Worm (Caenorhabditis elegans) whole organism, L3 larva: ENCODE measurements around the gene C42C1.8.
"Not testable (repeated sequence)": the region's sequence is repeated elsewhere in the genome, so short reads cannot be mapped to it uniquely, and the experiment has no call there.

Experiments
- R02D3.7 ChIP-seq: fragments of 150-350 bp; optimal IDR thresholded peaks from 2 replicates; lab custom pipeline; 2014; ENCODE audit warnings: missing biosample characterization, missing genetic modification characterization
- ZK546.5 ChIP-seq: sonication (generic microtip); optimal IDR thresholded peaks from 2 replicates; lab custom pipeline; 2017; ENCODE audit warnings: missing biosample characterization, missing genetic modification characterization
- aly-2 ChIP-seq: fragments of 150-350 bp; optimal IDR thresholded peaks from 2 replicates; lab custom pipeline; 2014; ENCODE audit warnings: missing biosample characterization, missing genetic modification characterization
- ama-1 ChIP-seq: fragments of 150-350 bp; optimal IDR thresholded peaks from 2 replicates; lab custom pipeline; 2018
- ceh-16 ChIP-seq: sonication (generic microtip); optimal IDR thresholded peaks from 2 replicates; lab custom pipeline; 2017; ENCODE audit warnings: missing biosample characterization, missing genetic modification characterization
- ceh-82 ChIP-seq: fragments of 150-350 bp; optimal IDR thresholded peaks from 2 replicates; lab custom pipeline; 2014; ENCODE audit warnings: missing biosample characterization, missing genetic modification characterization
- ceh-9 ChIP-seq: sonication (generic microtip); optimal IDR thresholded peaks from 2 replicates; lab custom pipeline; 2018; ENCODE audit warnings: missing biosample characterization, missing genetic modification characterization
- egl-5 ChIP-seq: fragments of 150-350 bp; optimal IDR thresholded peaks from 2 replicates; lab custom pipeline; 2017; ENCODE audit warnings: missing biosample characterization, missing genetic modification reagents, missing genetic modification characterization, inconsistent platforms
- elt-1 ChIP-seq: fragments of 150-350 bp; optimal IDR thresholded peaks from 2 replicates; lab custom pipeline; 2014; ENCODE audit warnings: missing biosample characterization, missing genetic modification characterization
- elt-2 ChIP-seq: sonication (generic microtip); optimal IDR thresholded peaks from 2 replicates; lab custom pipeline; 2016; ENCODE audit warnings: missing genetic modification reagents, mild to moderate bottlenecking, missing genetic modification characterization, missing compliant biosample characterization
- elt-3 ChIP-seq, 3 experiments: fragments of 150-350 bp in 1 of 3; sonication (generic microtip) in 2 of 3; optimal IDR thresholded peaks; 2 replicates in 2 of 3; 4 replicates in 1 of 3; lab custom pipeline; 2014 to 2017; ENCODE audit warnings: missing biosample characterization in 3 of 3, missing genetic modification characterization in 3 of 3
- eor-1 ChIP-seq, 2 experiments: fragments of 150-350 bp; optimal IDR thresholded peaks; 2 replicates each; lab custom pipeline; 2014 to 2018; ENCODE audit warnings: missing biosample characterization in 2 of 2, missing genetic modification characterization in 2 of 2
- fkh-10 ChIP-seq: sonication (generic microtip); optimal IDR thresholded peaks from 2 replicates; lab custom pipeline; 2017; ENCODE audit warnings: missing biosample characterization, missing genetic modification reagents, missing genetic modification characterization
- fkh-2 ChIP-seq: fragments of 150-350 bp; optimal IDR thresholded peaks from 2 replicates; lab custom pipeline; 2014; ENCODE audit warnings: missing biosample characterization, missing genetic modification reagents, missing genetic modification characterization
- fos-1 ChIP-seq: fragments of 150-350 bp; optimal IDR thresholded peaks from 2 replicates; lab custom pipeline; 2014; ENCODE audit warnings: missing biosample characterization, missing genetic modification characterization
- hmg-11 ChIP-seq: sonication (generic microtip); optimal IDR thresholded peaks from 2 replicates; lab custom pipeline; 2016; ENCODE audit warnings: missing genetic modification characterization, missing compliant biosample characterization
- jun-1 ChIP-seq: fragments of 150-350 bp; optimal IDR thresholded peaks from 2 replicates; lab custom pipeline; 2014; ENCODE audit warnings: missing biosample characterization, missing genetic modification reagents, missing genetic modification characterization
- lin-15B ChIP-seq: fragments of 150-350 bp; optimal IDR thresholded peaks from 2 replicates; lab custom pipeline; 2014; ENCODE audit warnings: missing biosample characterization, missing genetic modification characterization
- lin-39 ChIP-seq: fragments of 150-350 bp; optimal IDR thresholded peaks from 2 replicates; lab custom pipeline; 2018; ENCODE audit warnings: missing biosample characterization, missing genetic modification reagents, missing genetic modification characterization
- lsy-12 ChIP-seq: sonication (generic microtip); optimal IDR thresholded peaks from 2 replicates; lab custom pipeline; 2016; ENCODE audit warnings: mild to moderate bottlenecking, missing genetic modification characterization, missing compliant biosample characterization
- mdl-1 ChIP-seq: fragments of 150-350 bp; optimal IDR thresholded peaks from 2 replicates; lab custom pipeline; 2014; ENCODE audit warnings: missing biosample characterization, missing genetic modification characterization
- mml-1 ChIP-seq: fragments of 150-350 bp; sonication (generic microtip); optimal IDR thresholded peaks from 3 replicates; lab custom pipeline; 2014; ENCODE audit warnings: missing biosample characterization, missing genetic modification characterization
- nfya-1 ChIP-seq: sonication (generic microtip); optimal IDR thresholded peaks from 2 replicates; lab custom pipeline; 2017; ENCODE audit warnings: missing genetic modification characterization, mild to moderate bottlenecking, missing compliant biosample characterization, antibody characterized with exemption, moderate library complexity; ENCODE audit not compliant: insufficient read depth
- nhr-11 ChIP-seq: fragments of 150-350 bp; optimal IDR thresholded peaks from 2 replicates; lab custom pipeline; 2014; ENCODE audit warnings: missing biosample characterization, missing genetic modification characterization
- nhr-23 ChIP-seq: fragments of 150-350 bp; optimal IDR thresholded peaks from 2 replicates; lab custom pipeline; 2014; ENCODE audit warnings: missing biosample characterization, missing genetic modification reagents, missing genetic modification characterization
- nhr-237 ChIP-seq: fragments of 150-350 bp; optimal IDR thresholded peaks from 2 replicates; lab custom pipeline; 2014; ENCODE audit warnings: missing biosample characterization, missing genetic modification characterization
- nhr-25 ChIP-seq: sonication (generic microtip); optimal IDR thresholded peaks from 2 replicates; lab custom pipeline; 2017; ENCODE audit warnings: missing biosample characterization, missing genetic modification characterization
- nhr-43 ChIP-seq: sonication (generic microtip); optimal IDR thresholded peaks from 2 replicates; lab custom pipeline; 2016; ENCODE audit warnings: mild to moderate bottlenecking, missing genetic modification characterization, missing compliant biosample characterization; ENCODE audit not compliant: poor library complexity, severe bottlenecking
- nhr-67 ChIP-seq: fragments of 150-350 bp; optimal IDR thresholded peaks from 2 replicates; lab custom pipeline; 2014; ENCODE audit warnings: missing biosample characterization, missing genetic modification characterization
- nhr-76 ChIP-seq: fragments of 150-350 bp; sonication (generic microtip); optimal IDR thresholded peaks from 5 replicates; lab custom pipeline; 2014; ENCODE audit warnings: missing biosample characterization, missing genetic modification characterization
- pha-4 ChIP-seq: fragments of 150-350 bp; optimal IDR thresholded peaks from 2 replicates; lab custom pipeline; 2014; ENCODE audit warnings: missing biosample characterization, missing genetic modification reagents, missing genetic modification characterization
- skn-1 ChIP-seq: fragments of 150-350 bp; optimal IDR thresholded peaks from 2 replicates; lab custom pipeline; 2014; ENCODE audit warnings: missing biosample characterization, missing genetic modification characterization
- snpc-4 ChIP-seq: fragments of 150-350 bp; optimal IDR thresholded peaks from 2 replicates; lab custom pipeline; 2014; ENCODE audit warnings: missing biosample characterization, missing genetic modification characterization
- tbx-2 ChIP-seq: sonication (generic microtip); optimal IDR thresholded peaks from 2 replicates; lab custom pipeline; 2016; ENCODE audit warnings: mild to moderate bottlenecking, missing genetic modification characterization, missing compliant biosample characterization
- unc-39 ChIP-seq: sonication (generic microtip); optimal IDR thresholded peaks from 4 replicates; lab custom pipeline; 2017; ENCODE audit warnings: missing biosample characterization, missing genetic modification characterization
- unc-62 ChIP-seq: fragments of 150-350 bp; sonication (generic microtip); optimal IDR thresholded peaks from 4 replicates; lab custom pipeline; 2014; ENCODE audit warnings: missing biosample characterization, missing genetic modification reagents, missing genetic modification characterization
- zag-1 ChIP-seq: fragments of 150-350 bp; optimal IDR thresholded peaks from 2 replicates; lab custom pipeline; 2014; ENCODE audit warnings: missing biosample characterization, missing genetic modification characterization
- ztf-4 ChIP-seq: fragments of 150-350 bp; optimal IDR thresholded peaks from 2 replicates; lab custom pipeline; 2014; ENCODE audit warnings: missing biosample characterization, missing genetic modification characterization

C42C1.8 gene

ce11 chrIV:12311597-12311996 lies 20.8 kb downstream of the C42C1.8 start, which contains the start of gene oac-58:
Gene oac-58 (minus strand): TSS chrIV:12311697.
- no peak for TF ChIP-seq ztf-4 (tag; lab: Kevin White, UChicago)
- TF ChIP-seq nhr-43 (tag; lab: Kevin White, UChicago), result no peak
- TF ChIP-seq pha-4 (tag; lab: Kevin White, UChicago), result no peak
- no peak for TF ChIP-seq zag-1 (tag; lab: Kevin White, UChicago)
- TF ChIP-seq nhr-11 (tag; lab: Kevin White, UChicago), result no peak
- no peak for TF ChIP-seq fkh-2 (tag; lab: Kevin White, UChicago)
- TF ChIP-seq fos-1 (tag; lab: Kevin White, UChicago), result no peak
- TF ChIP-seq jun-1 (tag; lab: Kevin White, UChicago), result no peak
- TF ChIP-seq elt-3 (tag; optimal IDR thresholded peaks at IDR 0.05; lab: Kevin White, UChicago), result no peak
- no peak for TF ChIP-seq ama-1 (lab: Kevin White, UChicago)
- no peak for TF ChIP-seq ceh-9 (tag; lab: Kevin White, UChicago)
- no peak for TF ChIP-seq nhr-237 (tag; lab: Kevin White, UChicago)
- no peak for TF ChIP-seq mml-1
- TF ChIP-seq nhr-76 (tag; lab: Kevin White, UChicago), result no peak
- TF ChIP-seq lin-15B (tag; lab: Kevin White, UChicago), result no peak
- no peak for TF ChIP-seq unc-62 (GFP tag; lab: Kevin White, UChicago)
- TF ChIP-seq ceh-16 (tag; lab: Kevin White, UChicago), result no peak
- no peak for TF ChIP-seq ZK546.5

ce11 chrIV:12326932-12327331 lies 36.1 kb downstream of the C42C1.8 start, which contains the start of gene F19B6.3:
Gene F19B6.3 (plus strand): TSS chrIV:12327232.
- not testable (repeated sequence) for TF ChIP-seq nfya-1 (tag; lab: Kevin White, UChicago); nhr-67 (tag; lab: Kevin White, UChicago); aly-2

- TF ChIP-seq mml-1 (no peak), jun-1 (tag; lab: Kevin White, UChicago) (no peak), zag-1 (tag; lab: Kevin White, UChicago) (no peak), eor-1 (tag; optimal IDR thresholded peaks at IDR 0.05; lab: Kevin White, UChicago) (no peak), nhr-23 (tag; lab: Kevin White, UChicago) (peak; percentile 51), ceh-9 (tag; lab: Kevin White, UChicago) (no peak), R02D3.7 (tag; lab: Kevin White, UChicago) (no peak), ceh-82 (tag; lab: Kevin White, UChicago) (no peak), elt-3 (tag; optimal IDR thresholded peaks at IDR 0.05; lab: Kevin White, UChicago) (no peak), nhr-25 (tag; lab: Kevin White, UChicago) (peak; percentile 25), lin-39 (tag; lab: Kevin White, UChicago) (no peak), aly-2 (no peak), skn-1 (tag; lab: Kevin White, UChicago) (peak; percentile 58), lin-15B (tag; lab: Kevin White, UChicago) (peak; percentile 7)
- TF ChIP-seq, all 47 proteins: peak for 4
Measured at ce11 chrIV:12330840-12331359, 40.1 kb downstream of the C42C1.8 start, which contains the start of gene ufd-1. Gene ufd-1 (minus strand): TSS chrIV:12330890.

- peak; percentile 27 for TF ChIP-seq elt-2 (tag; lab: Kevin White, UChicago)
- no peak for TF ChIP-seq ceh-16 (tag; lab: Kevin White, UChicago)
- TF ChIP-seq elt-1, result peak; percentile 36
Measured at ce11 chrIV:12334142-12334541, 43.3 kb downstream of the C42C1.8 start.

- TF ChIP-seq pha-4 (tag; lab: Kevin White, UChicago) (peak; percentile 36), nhr-23 (tag; lab: Kevin White, UChicago) (no peak), nfya-1 (tag; lab: Kevin White, UChicago) (peak; percentile 25), nhr-25 (tag; lab: Kevin White, UChicago) (no peak)
Measured at ce11 chrIV:12334708-12335107, 43.9 kb downstream of the C42C1.8 start.

ce11 chrIV:12335248-12335647 lies 44.4 kb downstream of the C42C1.8 start:
- TF ChIP-seq egl-5 (tag; lab: Kevin White, UChicago), result no peak
- no peak for TF ChIP-seq nhr-11 (tag; lab: Kevin White, UChicago)
- peak; percentile 25 for TF ChIP-seq lin-15B (tag; lab: Kevin White, UChicago)
- TF ChIP-seq hmg-11 (tag; lab: Kevin White, UChicago), result peak; percentile 40
- TF ChIP-seq nfya-1 (tag; lab: Kevin White, UChicago), result peak; percentile 37
- TF ChIP-seq unc-62 (GFP tag; lab: Kevin White, UChicago), result no peak
- no peak for TF ChIP-seq lsy-12
- no peak for TF ChIP-seq fkh-10 (GFP tag; lab: Kevin White, UChicago)
- TF ChIP-seq nhr-43 (tag; lab: Kevin White, UChicago), result no peak
- TF ChIP-seq fkh-2 (tag; lab: Kevin White, UChicago), result no peak
- peak; percentile 44 for TF ChIP-seq nhr-25 (tag; lab: Kevin White, UChicago)
- TF ChIP-seq ZK546.5, result no peak
- no peak for TF ChIP-seq unc-39 (tag; lab: Kevin White, UChicago)
- TF ChIP-seq pha-4 (tag; lab: Kevin White, UChicago), result peak; percentile 27
- TF ChIP-seq R02D3.7 (tag; lab: Kevin White, UChicago), result no peak
- no peak for TF ChIP-seq tbx-2
- no peak for TF ChIP-seq nhr-76 (tag; lab: Kevin White, UChicago)
- TF ChIP-seq mdl-1, result no peak
- TF ChIP-seq lin-39 (tag; lab: Kevin White, UChicago), result peak; percentile 9
- peak; percentile 16 for TF ChIP-seq snpc-4
- TF ChIP-seq, all 47 proteins: peak for 7
